Comparison of ENCODE assay signal across 1 fruit fly cellular context in the genomic region with DNA sequence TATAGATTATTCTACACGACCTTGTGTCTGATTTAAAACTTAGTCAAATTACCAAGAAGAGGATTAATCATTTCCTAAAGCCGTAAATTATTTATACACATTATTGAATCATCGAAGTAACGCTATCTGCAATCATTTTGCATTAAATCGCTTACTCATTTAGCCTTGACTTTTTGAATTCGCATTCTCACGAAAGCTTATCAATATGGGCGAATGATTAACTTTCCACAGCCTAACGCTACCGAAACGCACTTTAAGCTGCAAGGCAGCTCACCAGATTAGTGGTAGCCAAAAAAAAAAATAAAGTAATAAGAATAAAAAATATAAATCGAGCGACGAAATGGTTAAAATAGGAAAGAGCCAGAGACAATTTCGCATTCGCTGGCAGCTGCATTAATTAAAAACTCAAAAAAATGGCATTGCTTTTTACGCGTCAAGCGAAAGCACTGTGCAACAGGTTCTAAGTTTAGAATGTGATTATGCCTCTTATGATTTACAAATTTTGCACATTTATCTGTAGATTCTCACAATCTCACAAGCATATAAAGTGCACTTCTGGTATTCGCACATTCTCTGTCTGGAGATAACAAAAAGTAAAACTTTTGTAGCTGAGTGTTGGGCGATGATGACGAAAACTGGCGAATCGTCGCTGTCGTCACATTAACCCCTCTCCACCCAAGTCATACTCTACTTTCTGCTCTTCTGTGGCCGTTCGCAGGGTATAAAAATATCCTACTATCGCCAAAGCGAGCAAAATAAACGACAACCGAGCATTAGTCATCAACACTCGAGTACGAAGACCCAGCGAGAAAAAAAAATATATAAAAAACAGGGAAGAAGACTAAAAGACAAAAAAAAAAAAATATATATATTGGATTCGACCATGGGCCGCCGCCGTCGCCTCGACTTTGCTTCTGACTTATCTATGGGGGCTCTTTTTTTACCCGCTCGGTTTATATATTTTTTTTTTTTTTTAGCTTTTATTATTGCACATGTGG.
TF ChIP-seq lines count a peak whose summit lies in the region.

No protein-coding gene starts in this region.

TF ChIP-seq in whole organism, embryonic, 481 proteins besides CTCF, POLR2A, EP300 and RAD21 (continued from another document and continues in another):
- TF ChIP-seq wdn (GFP tag; IDR thresholded peaks at IDR 0.05; lab: Robert Waterston, UW) (peak; percentile 74), tup (GFP tag; optimal IDR thresholded peaks at IDR 0.05; lab: Kevin White, UChicago) (peak; percentile 2), NK7.1 (GFP tag; optimal IDR thresholded peaks at IDR 0.05; lab: Kevin White, UChicago) (no peak), lov (optimal IDR thresholded peaks at IDR 0.05; lab: Kevin White, UChicago) (no peak), lov (GFP tag; IDR thresholded peaks at IDR 0.05; lab: Robert Waterston, UW) (no peak), seq (GFP tag; IDR thresholded peaks at IDR 0.05; lab: Robert Waterston, UW) (peak; percentile 80), twi (tag; optimal IDR thresholded peaks at IDR 0.05; lab: Kevin White, UChicago) (no peak), CG16815 (GFP tag; optimal IDR thresholded peaks at IDR 0.05; lab: Kevin White, UChicago) (peak; percentile 39), BtbVII (GFP tag; optimal IDR thresholded peaks at IDR 0.05; lab: Kevin White, UChicago) (peak; percentile 70), CG8359 (GFP tag; optimal IDR thresholded peaks at IDR 0.05; lab: Kevin White, UChicago; ENCODE audit: borderline replicate concordance) (no peak), CG10209 (GFP tag; optimal IDR thresholded peaks at IDR 0.05; lab: Kevin White, UChicago) (peak; percentile 59), tgo (GFP tag; IDR thresholded peaks at IDR 0.05; lab: Robert Waterston, UW) (peak; percentile 58; the same call in 2 of the 3 replicates), ase (GFP tag; IDR thresholded peaks at IDR 0.05; lab: Robert Waterston, UW) (no peak), CG12299 (tag; optimal IDR thresholded peaks at IDR 0.05; lab: Kevin White, UChicago) (peak; percentile 29), kni (GFP tag; optimal IDR thresholded peaks at IDR 0.05; lab: Kevin White, UChicago) (no peak), CG7786 (GFP tag; optimal IDR thresholded peaks at IDR 0.05; lab: Kevin White, UChicago) (peak; percentile 72), CG17802 (tag; optimal IDR thresholded peaks at IDR 0.05; lab: Kevin White, UChicago) (no peak), BEAF-32 (GFP tag; optimal IDR thresholded peaks at IDR 0.05; lab: Kevin White, UChicago) (no peak), Doc3 (GFP tag; IDR thresholded peaks at IDR 0.05; lab: Robert Waterston, UW; ENCODE audit: partially characterized antibody) (no peak), Dfd (GFP tag; optimal IDR thresholded peaks at IDR 0.05; lab: Kevin White, UChicago) (no peak), her (GFP tag; optimal IDR thresholded peaks at IDR 0.05; lab: Kevin White, UChicago) (peak; percentile 74), psq (GFP tag; optimal IDR thresholded peaks at IDR 0.05; lab: Kevin White, UChicago) (no peak), CG11456 (GFP tag; IDR thresholded peaks at IDR 0.05; lab: Robert Waterston, UW) (peak; percentile 89), NfI (GFP tag; optimal IDR thresholded peaks at IDR 0.05; lab: Kevin White, UChicago) (peak; percentile 75), MTF-1 (GFP tag; optimal IDR thresholded peaks at IDR 0.05; lab: Kevin White, UChicago; ENCODE audit: borderline replicate concordance) (no peak), hbn (GFP tag; IDR thresholded peaks at IDR 0.05; lab: Robert Waterston, UW; ENCODE audit: partially characterized antibody) (no peak), HLHmδ (GFP tag; optimal IDR thresholded peaks at IDR 0.05; lab: Kevin White, UChicago) (no peak), CG18262 (tag; optimal IDR thresholded peaks at IDR 0.05; lab: Kevin White, UChicago) (peak; percentile 4), Atf-2 (GFP tag; optimal IDR thresholded peaks at IDR 0.05; lab: Kevin White, UChicago) (peak; percentile 43), ash1 (GFP tag; optimal IDR thresholded peaks at IDR 0.05; lab: Kevin White, UChicago) (no peak), CG17912 (GFP tag; optimal IDR thresholded peaks at IDR 0.05; lab: Kevin White, UChicago) (no peak), CG12236 (GFP tag; optimal IDR thresholded peaks at IDR 0.05; lab: Kevin White, UChicago) (no peak), CG14965 (GFP tag; optimal IDR thresholded peaks at IDR 0.05; lab: Kevin White, UChicago; ENCODE audit: borderline replicate concordance) (no peak), so (GFP tag; IDR thresholded peaks at IDR 0.05; lab: Robert Waterston, UW) (peak; percentile 74), CG17385 (GFP tag; optimal IDR thresholded peaks at IDR 0.05; lab: Kevin White, UChicago) (peak; percentile 66), Doc2 (GFP tag; IDR thresholded peaks at IDR 0.05; lab: Robert Waterston, UW) (0 out of 2 replicates have a peak, but pooled peaks have one; percentile 23), CG6683 (GFP tag; optimal IDR thresholded peaks at IDR 0.05; lab: Kevin White, UChicago) (no peak), row (GFP tag; IDR thresholded peaks at IDR 0.05; lab: Robert Waterston, UW) (peak; percentile 73), CG43689 (GFP tag; IDR thresholded peaks at IDR 0.05; lab: Robert Waterston, UW) (peak; percentile 24; the same call in 1 of the 2 replicates), sens (GFP tag; lab: Kevin White, UChicago) (peak; percentile 71), zf30C (GFP tag; optimal IDR thresholded peaks at IDR 0.05; lab: Kevin White, UChicago) (no peak), CG31365 (tag; optimal IDR thresholded peaks at IDR 0.05; lab: Kevin White, UChicago) (peak; percentile 21), repo (GFP tag; optimal IDR thresholded peaks at IDR 0.05; lab: Kevin White, UChicago) (peak; percentile 38), CG34224 (GFP tag; IDR thresholded peaks at IDR 0.05; lab: Robert Waterston, UW; ENCODE audit: partially characterized antibody) (no peak), chm (GFP tag; IDR thresholded peaks at IDR 0.05; lab: Robert Waterston, UW) (peak; percentile 61; the same call in 1 of the 2 replicates), CG8089 (GFP tag; optimal IDR thresholded peaks at IDR 0.05; lab: Kevin White, UChicago) (peak; percentile 15), Lim3 (GFP tag; IDR thresholded peaks at IDR 0.05; lab: Robert Waterston, UW) (no peak), bbx (GFP tag; IDR thresholded peaks at IDR 0.05; lab: Robert Waterston, UW; ENCODE audit: partially characterized antibody) (no peak), slou (GFP tag; optimal IDR thresholded peaks at IDR 0.05; lab: Kevin White, UChicago) (peak; percentile 46), CrebB (tag; optimal IDR thresholded peaks at IDR 0.05; lab: Kevin White, UChicago) (peak; percentile 54), Sox100B (GFP tag; optimal IDR thresholded peaks at IDR 0.05; lab: Kevin White, UChicago) (no peak), Bgb (GFP tag; IDR thresholded peaks at IDR 0.05; lab: Robert Waterston, UW; ENCODE audit: partially characterized antibody) (no peak), Awh (GFP tag; IDR thresholded peaks at IDR 0.05; lab: Robert Waterston, UW) (0 out of 2 replicates have a peak, but pooled peaks have one; percentile 26), chn (GFP tag; optimal IDR thresholded peaks at IDR 0.05; lab: Kevin White, UChicago) (peak; percentile 42), ham (GFP tag; IDR thresholded peaks at IDR 0.05; lab: Robert Waterston, UW) (no peak), CG18619 (GFP tag; optimal IDR thresholded peaks at IDR 0.05; lab: Kevin White, UChicago) (peak; percentile 32), al (GFP tag; IDR thresholded peaks at IDR 0.05; lab: Robert Waterston, UW) (peak; percentile 81), dimm (GFP tag; IDR thresholded peaks at IDR 0.05; lab: Robert Waterston, UW) (0 out of 2 replicates have a peak, but pooled peaks have one; percentile 26), CG18011 (GFP tag; optimal IDR thresholded peaks at IDR 0.05; lab: Kevin White, UChicago) (peak; percentile 32), CG4360 (GFP tag; IDR thresholded peaks at IDR 0.05; lab: Robert Waterston, UW) (no peak), CG7839 (tag; optimal IDR thresholded peaks at IDR 0.05; lab: Kevin White, UChicago) (peak; percentile 80), CG10462 (GFP tag; optimal IDR thresholded peaks at IDR 0.05; lab: Kevin White, UChicago) (no peak), pb (GFP tag; optimal IDR thresholded peaks at IDR 0.05; lab: Kevin White, UChicago) (peak; percentile 63), Dll (GFP tag; IDR thresholded peaks at IDR 0.05; lab: Robert Waterston, UW; ENCODE audit: partially characterized antibody) (no peak), CG3838 (GFP tag; optimal IDR thresholded peaks at IDR 0.05; lab: Kevin White, UChicago) (no peak), CG2116 (GFP tag; optimal IDR thresholded peaks at IDR 0.05; lab: Kevin White, UChicago) (no peak), Eip74EF (GFP tag; optimal IDR thresholded peaks at IDR 0.05; lab: Kevin White, UChicago) (no peak), lmd (GFP tag; IDR thresholded peaks at IDR 0.05; lab: Robert Waterston, UW) (no peak), sr (GFP tag; IDR thresholded peaks at IDR 0.05; lab: Robert Waterston, UW) (no peak), CG10565 (GFP tag; optimal IDR thresholded peaks at IDR 0.05; lab: Kevin White, UChicago) (no peak), CG14441 (GFP tag; IDR thresholded peaks at IDR 0.05; lab: Robert Waterston, UW) (peak; percentile 73), CG30020 (tag; optimal IDR thresholded peaks at IDR 0.05; lab: Kevin White, UChicago) (no peak), CG13296 (GFP tag; optimal IDR thresholded peaks at IDR 0.05; lab: Kevin White, UChicago) (peak; percentile 49), CG4424 (GFP tag; optimal IDR thresholded peaks at IDR 0.05; lab: Kevin White, UChicago) (peak; percentile 22), CG6813 (GFP tag; optimal IDR thresholded peaks at IDR 0.05; lab: Kevin White, UChicago) (peak; percentile 53), CG8924 (tag; optimal IDR thresholded peaks at IDR 0.05; lab: Kevin White, UChicago) (peak; percentile 35), nau (GFP tag; optimal IDR thresholded peaks at IDR 0.05; lab: Kevin White, UChicago) (no peak), CG14860 (GFP tag; IDR thresholded peaks at IDR 0.05; lab: Robert Waterston, UW; ENCODE audit: partially characterized antibody) (no peak), NC2α (GFP tag; optimal IDR thresholded peaks at IDR 0.05; lab: Kevin White, UChicago) (no peak), gcm (GFP tag; optimal IDR thresholded peaks at IDR 0.05; lab: Kevin White, UChicago) (no peak), prd (optimal IDR thresholded peaks at IDR 0.05; lab: Kevin White, UChicago) (no peak), prd (GFP tag; IDR thresholded peaks at IDR 0.05; lab: Robert Waterston, UW) (peak; percentile 58), caup (GFP tag; optimal IDR thresholded peaks at IDR 0.05; lab: Kevin White, UChicago; ENCODE audit: severe bottlenecking) (peak; percentile 77), Neu2 (GFP tag; optimal IDR thresholded peaks at IDR 0.05; lab: Kevin White, UChicago; ENCODE audit: borderline replicate concordance) (no peak), onecut (GFP tag; IDR thresholded peaks at IDR 0.05; lab: Robert Waterston, UW) (peak; percentile 19; the same call in 1 of the 2 replicates), kay (GFP tag; optimal IDR thresholded peaks at IDR 0.05; lab: Kevin White, UChicago) (peak; percentile 5), Side (GFP tag; optimal IDR thresholded peaks at IDR 0.05; lab: Kevin White, UChicago) (peak; percentile 57), CG6689 (GFP tag; IDR thresholded peaks at IDR 0.05; lab: Robert Waterston, UW) (peak; percentile 78), lilli (GFP tag; optimal IDR thresholded peaks at IDR 0.05; lab: Kevin White, UChicago) (peak; percentile 76), vfl (GFP tag; optimal IDR thresholded peaks at IDR 0.05; lab: Kevin White, UChicago) (peak; percentile 42), Xrp1 (GFP tag; IDR thresholded peaks at IDR 0.05; lab: Robert Waterston, UW) (no peak), fu2 (GFP tag; optimal IDR thresholded peaks at IDR 0.05; lab: Kevin White, UChicago) (peak; percentile 47), Kr (GFP tag; optimal IDR thresholded peaks at IDR 0.05; lab: Kevin White, UChicago) (no peak), pros (GFP tag; optimal IDR thresholded peaks at IDR 0.05; lab: Kevin White, UChicago) (no peak), Oaz (GFP tag; IDR thresholded peaks at IDR 0.05; lab: Robert Waterston, UW) (no peak), knrl (GFP tag; IDR thresholded peaks at IDR 0.05; lab: Robert Waterston, UW; ENCODE audit: partially characterized antibody) (no peak), CG8388 (GFP tag; optimal IDR thresholded peaks at IDR 0.05; lab: Kevin White, UChicago) (no peak), Scr (GFP tag; IDR thresholded peaks at IDR 0.05; lab: Robert Waterston, UW; ENCODE audit: partially characterized antibody) (no peak), trem (tag; optimal IDR thresholded peaks at IDR 0.05; lab: Kevin White, UChicago) (no peak), Oli (tag; optimal IDR thresholded peaks at IDR 0.05; lab: Kevin White, UChicago) (peak; percentile 65), otp (GFP tag; IDR thresholded peaks at IDR 0.05; lab: Robert Waterston, UW) (peak; percentile 71), MESR4 (GFP tag; optimal IDR thresholded peaks at IDR 0.05; lab: Kevin White, UChicago) (no peak), CG5180 (GFP tag; optimal IDR thresholded peaks at IDR 0.05; lab: Kevin White, UChicago) (no peak), CG12942 (GFP tag; optimal IDR thresholded peaks at IDR 0.05; lab: Kevin White, UChicago) (peak; percentile 44), CG10267 (tag; optimal IDR thresholded peaks at IDR 0.05; lab: Kevin White, UChicago) (no peak), CG10321 (GFP tag; IDR thresholded peaks at IDR 0.05; lab: Robert Waterston, UW) (peak; percentile 35; the same call in 1 of the 2 replicates), CG4282 (GFP tag; optimal IDR thresholded peaks at IDR 0.05; lab: Kevin White, UChicago) (peak; percentile 1), CG17186 (GFP tag; optimal IDR thresholded peaks at IDR 0.05; lab: Kevin White, UChicago) (no peak), grau (tag; optimal IDR thresholded peaks at IDR 0.05; lab: Kevin White, UChicago) (peak; percentile 71), CG11695 (GFP tag; IDR thresholded peaks at IDR 0.05; lab: Robert Waterston, UW) (peak; percentile 41; the same call in 1 of the 3 replicates), az2 (GFP tag; optimal IDR thresholded peaks at IDR 0.05; lab: Kevin White, UChicago) (no peak), vvl (GFP tag; IDR thresholded peaks at IDR 0.05; lab: Robert Waterston, UW) (peak; percentile 85), emc (GFP tag; optimal IDR thresholded peaks at IDR 0.05; lab: Kevin White, UChicago) (peak; percentile 36), ind (GFP tag; optimal IDR thresholded peaks at IDR 0.05; lab: Kevin White, UChicago) (peak; percentile 78), schlank (tag; optimal IDR thresholded peaks at IDR 0.05; lab: Kevin White, UChicago) (peak; percentile 67), B-H2 (GFP tag; optimal IDR thresholded peaks at IDR 0.05; lab: Kevin White, UChicago) (no peak), fd102C (GFP tag; optimal IDR thresholded peaks at IDR 0.05; lab: Kevin White, UChicago) (no peak), TFAM (GFP tag; optimal IDR thresholded peaks at IDR 0.05; lab: Kevin White, UChicago) (no peak), CG9437 (GFP tag; optimal IDR thresholded peaks at IDR 0.05; lab: Kevin White, UChicago) (no peak)
